Worm (Caenorhabditis elegans) whole organism, L4 larva: ENCODE measurements around the gene R05H5.4.

Experiments used
- F10B5.3 ChIP-seq: sonication (generic microtip); optimal IDR thresholded peaks from 2 replicates; lab custom pipeline; 2016; ENCODE audit warnings: mild to moderate bottlenecking, missing genetic modification characterization, missing compliant biosample characterization
- F26F4.8 ChIP-seq: fragments of 200-800 bp; sonication (Bioruptor generic); conservative IDR thresholded peaks from 2 replicates; pipeline ENCODE4 v1.3.6; 2022; ENCODE audit warnings: missing genetic modification characterization, missing compliant biosample characterization
- F37D6.2 ChIP-seq: sonication (generic microtip); optimal IDR thresholded peaks from 2 replicates; lab custom pipeline; 2016; ENCODE audit warnings: mild to moderate bottlenecking, missing genetic modification characterization, missing compliant biosample characterization
- F44E2.7 ChIP-seq: fragments of 200-800 bp; sonication (Bioruptor generic); IDR thresholded peaks from 2 replicates; pipeline ENCODE4 v2.1.2; 2022; ENCODE audit warnings: missing genetic modification characterization, missing compliant biosample characterization
- F49E8.2 ChIP-seq: sonication (generic microtip); optimal IDR thresholded peaks from 2 replicates; lab custom pipeline; 2016; ENCODE audit warnings: missing compliant biosample characterization, mild to moderate bottlenecking, missing genetic modification characterization, borderline replicate concordance
- T20F7.1 ChIP-seq: fragments of 200-800 bp; sonication (Bioruptor generic); optimal IDR thresholded peaks from 2 replicates; lab custom pipeline; 2018; ENCODE audit warnings: mild to moderate bottlenecking, missing genetic modification characterization, missing compliant biosample characterization
- T26A8.4 ChIP-seq: fragments of 200-800 bp; sonication (Bioruptor generic); IDR thresholded peaks from 2 replicates; pipeline ENCODE4 v1.3.6; 2022; ENCODE audit warnings: missing genetic modification characterization, missing compliant biosample characterization
- ZK337.2 ChIP-seq: fragments of 200-800 bp; sonication (Bioruptor generic); IDR thresholded peaks from 2 replicates; pipeline ENCODE4 v1.3.6; 2022; ENCODE audit warnings: missing genetic modification reagents, missing genetic modification characterization, missing compliant biosample characterization
- aha-1 ChIP-seq: fragments of 150-350 bp; peaks from one replicate; lab custom pipeline; 2014; ENCODE audit warnings: missing biosample characterization, missing genetic modification characterization
- aly-2 ChIP-seq: sonication (generic microtip); optimal IDR thresholded peaks from 2 replicates; lab custom pipeline; 2018; ENCODE audit warnings: missing biosample characterization, missing genetic modification characterization
- ceh-20 ChIP-seq: fragments of 200-800 bp; sonication (Bioruptor generic); IDR thresholded peaks from 2 replicates; pipeline ENCODE4 v1.3.6; 2022; ENCODE audit warnings: missing genetic modification reagents, missing genetic modification characterization, missing compliant biosample characterization
- ceh-28 ChIP-seq: fragments of 150-350 bp; optimal IDR thresholded peaks from 2 replicates; lab custom pipeline; 2014; ENCODE audit warnings: missing biosample characterization, missing genetic modification reagents, missing genetic modification characterization
- ceh-62 ChIP-seq: sonication (generic microtip); optimal IDR thresholded peaks from 2 replicates; lab custom pipeline; 2017; ENCODE audit warnings: missing biosample characterization, missing genetic modification characterization
- ces-1 ChIP-seq: fragments of 150-350 bp; sonication (generic microtip); optimal IDR thresholded peaks from 4 replicates; lab custom pipeline; 2014; ENCODE audit warnings: missing biosample characterization, missing genetic modification reagents, missing genetic modification characterization
- daf-12 ChIP-seq: fragments of 150-350 bp; optimal IDR thresholded peaks from 2 replicates; lab custom pipeline; 2014; ENCODE audit warnings: missing biosample characterization, missing genetic modification reagents, missing genetic modification characterization
- daf-8 ChIP-seq: fragments of 200-800 bp; sonication (Bioruptor generic); IDR thresholded peaks from 2 replicates; pipeline ENCODE4 v1.3.6; 2022; ENCODE audit warnings: missing genetic modification characterization, missing compliant biosample characterization
- dpl-1 ChIP-seq: fragments of 150-350 bp; optimal IDR thresholded peaks from 2 replicates; lab custom pipeline; 2014; ENCODE audit warnings: missing biosample characterization, missing genetic modification reagents, missing genetic modification characterization
- fkh-10 ChIP-seq: fragments of 150-350 bp; optimal IDR thresholded peaks from 2 replicates; lab custom pipeline; 2014; ENCODE audit warnings: missing biosample characterization, missing genetic modification reagents, missing genetic modification characterization
- gei-8 ChIP-seq: fragments of 200-800 bp; sonication (Bioruptor generic); optimal IDR thresholded peaks from 2 replicates; lab custom pipeline; 2018; ENCODE audit warnings: mild to moderate bottlenecking, missing genetic modification characterization, missing compliant biosample characterization
- lim-7 ChIP-seq: fragments of 200-800 bp; sonication (Bioruptor generic); IDR thresholded peaks from 2 replicates; pipeline ENCODE4 v1.3.6; 2022; ENCODE audit warnings: missing genetic modification characterization, missing compliant biosample characterization
- madf-5 ChIP-seq, 2 experiments: fragments of 200-800 bp; sonication (Bioruptor generic); IDR thresholded peaks; 2 replicates each; pipeline ENCODE4 v1.3.6; 2022; ENCODE audit warnings: missing compliant biosample characterization in 2 of 2, missing genetic modification characterization in 2 of 2
- madf-9 ChIP-seq: fragments of 200-800 bp; sonication (Bioruptor generic); conservative IDR thresholded peaks from 2 replicates; pipeline ENCODE4 v1.3.6; 2022; ENCODE audit warnings: missing genetic modification reagents, missing genetic modification characterization, missing compliant biosample characterization
- mep-1 ChIP-seq: fragments of 150-350 bp; sonication (generic microtip); optimal IDR thresholded peaks from 3 replicates; lab custom pipeline; 2014; ENCODE audit warnings: missing biosample characterization, missing genetic modification characterization
- mes-2 ChIP-seq: sonication (generic microtip); optimal IDR thresholded peaks from 2 replicates; lab custom pipeline; 2016; ENCODE audit warnings: missing genotype, mild to moderate bottlenecking, missing genetic modification characterization, missing compliant biosample characterization; ENCODE audit not compliant: poor library complexity, severe bottlenecking
- mxl-3 ChIP-seq: fragments of 200-800 bp; sonication (Bioruptor generic); optimal IDR thresholded peaks from 2 replicates; lab custom pipeline; 2018; ENCODE audit warnings: mild to moderate bottlenecking, missing genetic modification characterization, missing compliant biosample characterization
- nhr-10 ChIP-seq: fragments of 150-350 bp; optimal IDR thresholded peaks from 2 replicates; lab custom pipeline; 2014; ENCODE audit warnings: missing biosample characterization, missing genetic modification characterization
- nhr-102 ChIP-seq: sonication (generic microtip); optimal IDR thresholded peaks from 2 replicates; lab custom pipeline; 2016; ENCODE audit warnings: mild to moderate bottlenecking, missing genetic modification characterization, moderate library complexity, missing compliant biosample characterization
- nhr-11 ChIP-seq: fragments of 150-350 bp; optimal IDR thresholded peaks from 2 replicates; lab custom pipeline; 2014; ENCODE audit warnings: missing biosample characterization, missing genetic modification characterization
- nhr-111 ChIP-seq: fragments of 200-800 bp; sonication (Bioruptor generic); optimal IDR thresholded peaks from 2 replicates; lab custom pipeline; 2018; ENCODE audit warnings: mild to moderate bottlenecking, missing genetic modification characterization, missing compliant biosample characterization
- nhr-237 ChIP-seq: sonication (generic microtip); optimal IDR thresholded peaks from 2 replicates; lab custom pipeline; 2017; ENCODE audit warnings: missing biosample characterization, missing genetic modification characterization
- nhr-28 ChIP-seq: fragments of 150-350 bp; optimal IDR thresholded peaks from 2 replicates; lab custom pipeline; 2014; ENCODE audit warnings: missing biosample characterization, missing genetic modification characterization
- nhr-41 ChIP-seq: fragments of 200-800 bp; sonication (Bioruptor generic); IDR thresholded peaks from 2 replicates; pipeline ENCODE4 v1.3.6; 2022; ENCODE audit warnings: missing genetic modification reagents, missing genetic modification characterization, missing compliant biosample characterization
- nhr-77 ChIP-seq: fragments of 150-350 bp; optimal IDR thresholded peaks from 2 replicates; lab custom pipeline; 2014; ENCODE audit warnings: missing biosample characterization, missing genetic modification characterization
- pha-4 ChIP-seq, 2 experiments: fragments of 150-350 bp in 1 of 2; fragments of 200-800 bp in 1 of 2; sonication (Bioruptor generic) in 1 of 2; IDR thresholded peaks in 1 of 2; optimal IDR thresholded peaks in 1 of 2; 2 replicates each; pipeline versions ENCODE4 v1.3.6 to Lab custom; 2014 to 2022; ENCODE audit warnings: missing genetic modification characterization in 2 of 2, missing genetic modification reagents in 2 of 2, missing biosample characterization in 1 of 2, missing compliant biosample characterization in 1 of 2
- saeg-2 ChIP-seq: fragments of 200-800 bp; sonication (Bioruptor generic); IDR thresholded peaks from 2 replicates; pipeline ENCODE4 v1.3.6; 2022; ENCODE audit warnings: missing genetic modification reagents, missing genetic modification characterization, missing compliant biosample characterization
- skn-1 ChIP-seq: fragments of 150-350 bp; optimal IDR thresholded peaks from 2 replicates; lab custom pipeline; 2014; ENCODE audit warnings: missing biosample characterization, missing genetic modification characterization
- snpc-4 ChIP-seq: fragments of 150-350 bp; optimal IDR thresholded peaks from 2 replicates; lab custom pipeline; 2014; ENCODE audit warnings: missing biosample characterization, missing genetic modification characterization
- spr-1 ChIP-seq: sonication (generic microtip); optimal IDR thresholded peaks from 2 replicates; lab custom pipeline; 2016; ENCODE audit warnings: mild to moderate bottlenecking, missing genetic modification characterization, missing compliant biosample characterization
- unc-39 ChIP-seq: sonication (generic microtip); optimal IDR thresholded peaks from 2 replicates; lab custom pipeline; 2017; ENCODE audit warnings: missing biosample characterization, missing genetic modification characterization
- vab-7 ChIP-seq: fragments of 200-800 bp; sonication (Bioruptor generic); IDR thresholded peaks from 2 replicates; pipeline ENCODE4 v1.3.6; 2022; ENCODE audit warnings: missing genetic modification reagents, missing genetic modification characterization, missing compliant biosample characterization
- zip-11 ChIP-seq: fragments of 200-800 bp; sonication (Bioruptor generic); IDR thresholded peaks from 2 replicates; pipeline ENCODE4 v1.3.6; 2022; ENCODE audit warnings: missing genetic modification characterization, missing compliant biosample characterization

The R05H5.4 gene

ce11 chrII:10192207-10192606 is 7.6 kb downstream of the R05H5.4 start, which contains the start of gene R05H5.7:
Gene R05H5.7, plus strand, starts transcription at chrII:10192507.
- TF ChIP-seq F44E2.7 (GFP tag; lab: Robert Waterston, UW) (no peak), unc-39 (no peak), nhr-11 (tag; lab: Kevin White, UChicago) (no peak), nhr-237 (tag; lab: Kevin White, UChicago) (no peak)

- TF ChIP-seq ceh-62 (tag; lab: Kevin White, UChicago) (no peak), T26A8.4 (GFP tag; lab: Robert Waterston, UW) (no peak), skn-1 (tag; lab: Kevin White, UChicago) (no peak), zip-11 (GFP tag; lab: Robert Waterston, UW) (no peak), dpl-1 (no peak), ZK337.2 (no peak), ceh-20 (GFP tag; lab: Robert Waterston, UW) (no peak), madf-5 (GFP tag; IDR thresholded peaks at IDR 0.05; lab: Robert Waterston, UW) (no peak), pha-4 (GFP tag; IDR thresholded peaks at IDR 0.05; lab: Robert Waterston, UW) (no peak), pha-4 (tag; optimal IDR thresholded peaks at IDR 0.05; lab: Kevin White, UChicago) (no peak), F37D6.2 (tag; lab: Kevin White, UChicago) (no peak), gei-8 (GFP tag; lab: Kevin White, UChicago) (no peak), daf-12 (tag; lab: Kevin White, UChicago) (no peak), nhr-237 (tag; lab: Kevin White, UChicago) (no peak), nhr-77 (no peak), mxl-3 (GFP tag; lab: Kevin White, UChicago) (no peak), F10B5.3 (no peak), nhr-102 (no peak), daf-8 (GFP tag; lab: Robert Waterston, UW) (no peak)
Measured at ce11 chrII:10189369-10189768, 10.4 kb downstream of the R05H5.4 start, which contains the start of gene cdc-25.4. Gene cdc-25.4, minus strand, starts transcription at chrII:10189469.

ce11 chrII:10187808-10188207 is 12.0 kb downstream of the R05H5.4 start, which contains the start of gene srd-2:
Gene srd-2, minus strand, starts transcription at chrII:10187908.
- TF ChIP-seq ceh-28 (tag; lab: Kevin White, UChicago) (no peak), mes-2 (tag; lab: Kevin White, UChicago) (no peak), nhr-10 (tag; lab: Kevin White, UChicago) (no peak), F26F4.8 (GFP tag; lab: Robert Waterston, UW) (no peak), fkh-10 (GFP tag; lab: Kevin White, UChicago) (no peak), madf-9 (GFP tag; lab: Robert Waterston, UW) (no peak), nhr-111 (no peak), ces-1 (GFP tag; lab: Kevin White, UChicago) (no peak), T26A8.4 (GFP tag; lab: Robert Waterston, UW) (no peak), unc-39 (no peak), ZK337.2 (no peak), aly-2 (tag; lab: Kevin White, UChicago) (no peak), nhr-41 (GFP tag; lab: Robert Waterston, UW) (no peak), spr-1 (tag; lab: Kevin White, UChicago) (no peak), snpc-4 (tag; lab: Kevin White, UChicago) (no peak), saeg-2 (no peak), vab-7 (no peak)

ce11 chrII:10182634-10183033 is 17.2 kb downstream of the R05H5.4 start, which contains the start of gene srd-1:
Gene srd-1, minus strand, starts transcription at chrII:10182734.
- no peak for TF ChIP-seq mep-1 (tag; lab: Kevin White, UChicago)
- TF ChIP-seq unc-39, result no peak
- TF ChIP-seq ZK337.2, result no peak
- no peak for TF ChIP-seq lim-7 (GFP tag; lab: Robert Waterston, UW)
- no peak for TF ChIP-seq T20F7.1
- no peak for TF ChIP-seq F49E8.2 (tag; lab: Kevin White, UChicago)
- no peak for TF ChIP-seq aha-1
- TF ChIP-seq nhr-28, result no peak
